Fruit fly (Drosophila melanogaster) whole organism, wandering third instar larva: ENCODE measurements around the gene CG7320.

ENCODE experiments used
- Abd-B ChIP-seq: fragments of >200 bp; optimal IDR thresholded peaks from 2 replicates; lab custom pipeline; 2017; ENCODE audit warnings: missing biosample characterization, missing genetic modification characterization
- CG32264 ChIP-seq: fragments of 200-800 bp; sonication (Bioruptor generic); optimal IDR thresholded peaks from 2 replicates; lab custom pipeline; 2016; ENCODE audit warnings: missing biosample characterization, missing genetic modification characterization
- CG9705 ChIP-seq: fragments of 200-800 bp; sonication (Bioruptor generic); optimal IDR thresholded peaks from 2 replicates; lab custom pipeline; 2018; ENCODE audit warnings: missing biosample characterization, mild to moderate bottlenecking, missing genetic modification characterization
- CrebA ChIP-seq: fragments of 200-800 bp; sonication (Bioruptor generic); optimal IDR thresholded peaks from 2 replicates; lab custom pipeline; 2016; ENCODE audit warnings: missing biosample characterization, mild to moderate bottlenecking, missing genetic modification characterization, borderline replicate concordance
- Dif ChIP-seq: fragments of 200-275, 200-300 bp; sonication (Bioruptor generic); optimal IDR thresholded peaks from 2 replicates; lab custom pipeline; 2018; ENCODE audit warnings: missing biosample characterization, missing genetic modification characterization; ENCODE audit not compliant: partially characterized antibody
- HLH106 ChIP-seq: fragments of 200-800 bp; optimal IDR thresholded peaks from 3 replicates; lab custom pipeline; 2019; ENCODE audit warnings: missing biosample characterization, mild to moderate bottlenecking, missing genetic modification characterization, moderate library complexity
- Hnf4 ChIP-seq: fragments of 200-800 bp; sonication (Bioruptor generic); optimal IDR thresholded peaks from 2 replicates; lab custom pipeline; 2016; ENCODE audit warnings: missing biosample characterization, mild to moderate bottlenecking, missing genetic modification characterization
- Hr78 ChIP-seq: fragments of >200 bp; optimal IDR thresholded peaks from 2 replicates; lab custom pipeline; 2017; ENCODE audit warnings: missing biosample characterization, missing genetic modification characterization
- Hr83 ChIP-seq: fragments of 200-300 bp; sonication (Bioruptor generic); optimal IDR thresholded peaks from 2 replicates; lab custom pipeline; 2016; ENCODE audit warnings: missing biosample characterization, mild to moderate bottlenecking, missing genetic modification characterization, moderate library complexity; ENCODE audit not compliant: poor library complexity, severe bottlenecking
- Jra ChIP-seq: sonication (Bioruptor generic); optimal IDR thresholded peaks from 2 replicates; lab custom pipeline; 2016; ENCODE audit warnings: missing biosample characterization, missing genetic modification characterization
- Mio ChIP-seq: sonication (Bioruptor generic); optimal IDR thresholded peaks from 2 replicates; lab custom pipeline; 2016; ENCODE audit warnings: missing biosample characterization, missing genetic modification characterization
- N ChIP-seq: fragments of >200 bp; optimal IDR thresholded peaks from 2 replicates; lab custom pipeline; 2018; ENCODE audit warnings: missing biosample characterization, missing external identifiers, missing genetic modification characterization
- OdsH ChIP-seq: fragments of 200-800 bp; sonication (Bioruptor generic); optimal IDR thresholded peaks from 2 replicates; lab custom pipeline; 2016; ENCODE audit warnings: missing biosample characterization, mild to moderate bottlenecking, missing genetic modification characterization
- Rel ChIP-seq, 2 experiments: fragments of 200-800 bp; sonication (Bioruptor generic) in 1 of 2; optimal IDR thresholded peaks; 2 replicates in 1 of 2; 3 replicates in 1 of 2; lab custom pipeline; 2016 to 2019; ENCODE audit warnings: mild to moderate bottlenecking in 2 of 2, missing biosample characterization in 2 of 2, missing genetic modification characterization in 2 of 2, moderate library complexity in 1 of 2
- Sp1 ChIP-seq: fragments of 200-800 bp; sonication (Bioruptor generic); optimal IDR thresholded peaks from 3 replicates; lab custom pipeline; 2019; ENCODE audit warnings: missing biosample characterization, mild to moderate bottlenecking, missing genetic modification characterization, moderate library complexity
- Vsx2 ChIP-seq: fragments of 200-300, 225-300 bp; sonication (Bioruptor generic); optimal IDR thresholded peaks from 2 replicates; lab custom pipeline; 2018; ENCODE audit warnings: missing biosample characterization, missing genetic modification characterization; ENCODE audit not compliant: partially characterized antibody
- br ChIP-seq: fragments of 200-800 bp; sonication (Bioruptor generic); optimal IDR thresholded peaks from 2 replicates; lab custom pipeline; 2016; ENCODE audit warnings: missing biosample characterization, missing genetic modification characterization
- brk ChIP-seq: fragments of 200-800 bp; sonication (Bioruptor generic); optimal IDR thresholded peaks from 2 replicates; lab custom pipeline; 2016; ENCODE audit warnings: missing biosample characterization, mild to moderate bottlenecking, missing genetic modification characterization
- dl ChIP-seq, 2 experiments: fragments of 175-275, 200-275 bp in 1 of 2; fragments of 200-275 bp in 1 of 2; sonication (Bioruptor generic); optimal IDR thresholded peaks; lab custom pipeline; 2018; ENCODE audit warnings: mild to moderate bottlenecking in 2 of 2, missing biosample characterization in 2 of 2, missing genetic modification characterization in 2 of 2, moderate library complexity in 2 of 2; ENCODE audit not compliant: partially characterized antibody in 2 of 2, insufficient read depth in 1 of 2
- dmrt93B ChIP-seq: fragments of 200-800 bp; sonication (Bioruptor generic); optimal IDR thresholded peaks from 2 replicates; lab custom pipeline; 2018; ENCODE audit warnings: missing biosample characterization, mild to moderate bottlenecking, missing genetic modification characterization
- dsf ChIP-seq: sonication (Bioruptor generic); optimal IDR thresholded peaks from 2 replicates; lab custom pipeline; 2016; ENCODE audit warnings: missing biosample characterization, missing genetic modification characterization, borderline replicate concordance
- foxo ChIP-seq, 2 experiments: fragments of 200-800 bp; sonication (Bioruptor generic); optimal IDR thresholded peaks; 2 replicates in 1 of 2; 3 replicates in 1 of 2; lab custom pipeline; 2016 to 2017; ENCODE audit warnings: missing biosample characterization in 2 of 2, missing genetic modification characterization in 2 of 2
- fru ChIP-seq: fragments of 200-800 bp; sonication (Bioruptor generic); optimal IDR thresholded peaks from 3 replicates; lab custom pipeline; 2016; ENCODE audit warnings: missing biosample characterization, mild to moderate bottlenecking, missing genetic modification characterization
- h ChIP-seq: fragments of 200-800 bp; sonication (Bioruptor generic); optimal IDR thresholded peaks from 3 replicates; lab custom pipeline; 2016; ENCODE audit warnings: missing biosample characterization, mild to moderate bottlenecking, missing genetic modification characterization
- lola ChIP-seq: fragments of >200 bp; optimal IDR thresholded peaks from 2 replicates; lab custom pipeline; 2017; ENCODE audit warnings: missing biosample characterization, missing genetic modification characterization
- pan ChIP-seq: fragments of >200 bp; optimal IDR thresholded peaks from 2 replicates; lab custom pipeline; 2017
- psq ChIP-seq: fragments of 200-800 bp; sonication (Bioruptor generic); optimal IDR thresholded peaks from 3 replicates; lab custom pipeline; 2017; ENCODE audit warnings: missing biosample characterization, mild to moderate bottlenecking, missing genetic modification characterization, moderate library complexity
- rgr ChIP-seq: fragments of 200-800 bp; sonication (Bioruptor generic); optimal IDR thresholded peaks from 3 replicates; lab custom pipeline; 2016; ENCODE audit warnings: missing biosample characterization, mild to moderate bottlenecking, missing genetic modification characterization
- sv ChIP-seq: fragments of 200-800 bp; sonication (Bioruptor generic); optimal IDR thresholded peaks from 3 replicates; lab custom pipeline; 2016; ENCODE audit warnings: missing biosample characterization, missing genetic modification characterization
- usp ChIP-seq: fragments of >200 bp; optimal IDR thresholded peaks from 2 replicates; lab custom pipeline; 2017; ENCODE audit warnings: missing biosample characterization, missing genetic modification characterization
- woc ChIP-seq: sonication (Bioruptor generic); optimal IDR thresholded peaks from 2 replicates; lab custom pipeline; 2016; ENCODE audit warnings: missing biosample characterization, mild to moderate bottlenecking, missing genetic modification characterization

The CG7320 gene

DNA sequence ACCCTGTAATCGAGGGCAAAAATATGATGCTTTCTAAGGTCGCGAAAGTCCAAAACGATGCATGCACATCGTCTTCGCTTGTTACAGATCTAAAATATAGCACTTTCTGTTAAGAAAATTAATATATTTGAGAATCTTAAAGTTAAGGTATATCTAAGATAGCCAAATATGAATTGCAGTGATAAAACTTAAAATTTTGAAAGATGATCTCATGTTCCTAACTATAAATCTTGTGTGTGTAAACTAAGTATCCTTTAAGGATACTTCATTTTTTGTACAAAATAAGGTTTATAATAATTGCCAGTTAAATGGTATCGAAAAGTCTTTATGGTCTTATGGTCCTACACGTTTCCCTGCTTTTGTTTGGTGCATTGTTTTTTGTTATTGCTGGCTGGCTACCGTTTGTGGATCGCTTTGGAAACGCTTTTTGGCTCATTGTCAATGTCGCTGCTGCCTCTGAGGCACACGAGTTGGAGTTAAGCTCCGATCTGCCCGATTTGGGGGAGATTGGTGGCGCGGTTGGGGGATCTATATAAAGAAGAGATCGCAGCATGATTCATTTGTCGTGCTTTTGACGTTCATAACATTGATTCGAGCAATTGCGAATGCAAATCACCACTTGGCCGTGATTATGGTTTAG, 39.8 kb downstream of the CG7320 start (continued):
- no peak for TF ChIP-seq Hr83 (GFP tag; lab: Kevin White, UChicago)

- TF ChIP-seq Jra (GFP tag; lab: Kevin White, UChicago) (no peak), dsf (GFP tag; lab: Kevin White, UChicago) (no peak), CG32264 (GFP tag; lab: Kevin White, UChicago) (no peak), OdsH (GFP tag; lab: Kevin White, UChicago) (no peak), Mio (GFP tag; lab: Kevin White, UChicago) (no peak), sv (GFP tag; lab: Kevin White, UChicago) (no peak), brk (GFP tag; lab: Kevin White, UChicago) (no peak), br (GFP tag; lab: Kevin White, UChicago) (no peak), psq (GFP tag; lab: Kevin White, UChicago) (no peak), Hnf4 (no peak), dmrt93B (GFP tag; lab: Kevin White, UChicago) (no peak), dl (GFP tag; optimal IDR thresholded peaks at IDR 0.05; lab: Kevin White, UChicago; ENCODE audit: insufficient read depth in 1 of 2, partially characterized antibody in 2 of 2) (no peak), HLH106 (tag; lab: Kevin White, UChicago) (no peak), Dif (GFP tag; lab: Kevin White, UChicago) (no peak)
Measured at dm6 chr3L:18242096-18242495, 40.8 kb downstream of the CG7320 start.

- TF ChIP-seq pan (lab: Kevin White, UChicago) (no peak), Sp1 (GFP tag; lab: Kevin White, UChicago) (no peak), CrebA (no peak), Rel (GFP tag; optimal IDR thresholded peaks at IDR 0.05; lab: Kevin White, UChicago) (no peak), Rel (tag; optimal IDR thresholded peaks at IDR 0.05; lab: Kevin White, UChicago) (no peak), Hr83 (GFP tag; lab: Kevin White, UChicago) (no peak), Dif (GFP tag; lab: Kevin White, UChicago) (no peak), foxo (GFP tag; optimal IDR thresholded peaks at IDR 0.05; lab: Kevin White, UChicago) (peak in 1 of 2 experiments; percentile 30), usp (GFP tag; lab: Kevin White, UChicago) (no peak), CG9705 (no peak), Jra (GFP tag; lab: Kevin White, UChicago) (no peak), fru (GFP tag; lab: Kevin White, UChicago) (peak; percentile 29), woc (GFP tag; lab: Kevin White, UChicago) (no peak), psq (GFP tag; lab: Kevin White, UChicago) (no peak), dsf (GFP tag; lab: Kevin White, UChicago) (no peak), lola (GFP tag; lab: Kevin White, UChicago) (no peak), HLH106 (tag; lab: Kevin White, UChicago) (peak; percentile 8), rgr (GFP tag; lab: Kevin White, UChicago) (no peak), Hr78 (GFP tag; lab: Kevin White, UChicago) (no peak), dmrt93B (GFP tag; lab: Kevin White, UChicago) (no peak), Mio (GFP tag; lab: Kevin White, UChicago) (no peak), h (GFP tag; lab: Kevin White, UChicago) (peak; percentile 22), Abd-B (GFP tag; lab: Kevin White, UChicago) (no peak)
Measured at dm6 chr3L:18243152-18243551, 41.9 kb downstream of the CG7320 start.

DNA sequence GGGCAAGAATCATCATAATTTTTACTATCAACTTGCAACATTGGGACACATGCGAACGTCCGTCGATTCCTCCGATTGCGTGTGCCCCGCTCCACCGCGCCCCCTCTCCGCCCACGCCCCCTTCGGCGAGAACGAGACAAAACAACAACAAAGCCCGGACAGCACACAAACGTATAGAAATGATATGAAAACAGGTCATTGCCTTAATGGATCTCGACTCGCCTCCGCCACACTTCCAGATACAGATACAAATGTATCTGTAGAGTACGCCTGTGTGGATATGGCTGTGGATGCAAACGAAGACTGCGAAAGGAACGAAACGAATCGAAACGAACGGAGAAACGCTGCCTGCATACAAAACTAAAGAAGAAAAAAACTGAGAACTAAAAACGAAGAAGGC, 42.4 kb downstream of the CG7320 start:
- TF ChIP-seq N (GFP tag; lab: Kevin White, UChicago) (no peak), dl (GFP tag; optimal IDR thresholded peaks at IDR 0.05; lab: Kevin White, UChicago; ENCODE audit: insufficient read depth in 1 of 2, partially characterized antibody in 2 of 2) (no peak), br (GFP tag; lab: Kevin White, UChicago) (no peak), Vsx2 (GFP tag; lab: Kevin White, UChicago) (peak; percentile 23), Dif (GFP tag; lab: Kevin White, UChicago) (peak; percentile 18), h (GFP tag; lab: Kevin White, UChicago) (no peak), psq (GFP tag; lab: Kevin White, UChicago) (peak; percentile 69)
